Worm (Caenorhabditis elegans) whole organism, L2 larva: ENCODE data around the gene ugt-48.

ENCODE experiments used
- C34F6.9 ChIP-seq: fragments of 150-350 bp; optimal IDR thresholded peaks from 2 replicates; lab custom pipeline; 2014; ENCODE audit warnings: missing biosample characterization, missing genetic modification characterization
- F13H6.1 ChIP-seq: sonication (generic microtip); optimal IDR thresholded peaks from 2 replicates; lab custom pipeline; 2016; ENCODE audit warnings: missing genetic modification characterization, missing compliant biosample characterization
- R02D3.7 ChIP-seq: fragments of 150-350 bp; optimal IDR thresholded peaks from 2 replicates; lab custom pipeline; 2014; ENCODE audit warnings: missing biosample characterization, missing genetic modification characterization
- Y55F3AM.14 ChIP-seq: fragments of 200-800 bp; sonication (Bioruptor generic); optimal IDR thresholded peaks from 2 replicates; lab custom pipeline; 2018; ENCODE audit warnings: mild to moderate bottlenecking, missing genetic modification characterization, missing compliant biosample characterization
- ZK546.5 ChIP-seq: sonication (generic microtip); optimal IDR thresholded peaks from 2 replicates; lab custom pipeline; 2017; ENCODE audit warnings: missing biosample characterization, missing genetic modification characterization
- alr-1 ChIP-seq: fragments of 150-350 bp; optimal IDR thresholded peaks from 2 replicates; lab custom pipeline; 2014; ENCODE audit warnings: missing biosample characterization, missing genetic modification characterization
- aly-2 ChIP-seq: fragments of 150-350 bp; optimal IDR thresholded peaks from 2 replicates; lab custom pipeline; 2014; ENCODE audit warnings: missing biosample characterization, missing genetic modification characterization
- ama-1 ChIP-seq: fragments of 150-350 bp; optimal IDR thresholded peaks from 2 replicates; lab custom pipeline; 2018; ENCODE audit warnings: inconsistent platforms
- blmp-1 ChIP-seq: sonication (generic microtip); optimal IDR thresholded peaks from 2 replicates; lab custom pipeline; 2017; ENCODE audit warnings: missing genetic modification characterization, mild to moderate bottlenecking, missing compliant biosample characterization, antibody characterized with exemption, moderate library complexity; ENCODE audit not compliant: insufficient read depth
- ceh-16 ChIP-seq: fragments of 150-350 bp; optimal IDR thresholded peaks from 2 replicates; lab custom pipeline; 2014; ENCODE audit warnings: missing biosample characterization, missing genetic modification characterization
- ceh-82 ChIP-seq: fragments of 150-350 bp; optimal IDR thresholded peaks from 2 replicates; lab custom pipeline; 2014; ENCODE audit warnings: missing biosample characterization, missing genetic modification characterization
- crh-2 ChIP-seq: sonication (generic microtip); optimal IDR thresholded peaks from 2 replicates; lab custom pipeline; 2017; ENCODE audit warnings: missing biosample characterization, missing genetic modification characterization
- dmd-4 ChIP-seq: sonication (generic microtip); optimal IDR thresholded peaks from 2 replicates; lab custom pipeline; 2017; ENCODE audit warnings: missing biosample characterization, missing genetic modification characterization
- elt-1 ChIP-seq: fragments of 150-350 bp; optimal IDR thresholded peaks from 2 replicates; lab custom pipeline; 2014; ENCODE audit warnings: missing biosample characterization, missing genetic modification characterization
- elt-3 ChIP-seq: sonication (generic microtip); optimal IDR thresholded peaks from 2 replicates; lab custom pipeline; 2017; ENCODE audit warnings: missing biosample characterization, missing genetic modification characterization
- fos-1 ChIP-seq: fragments of 150-350 bp; optimal IDR thresholded peaks from 2 replicates; lab custom pipeline; 2014; ENCODE audit warnings: missing biosample characterization, missing genetic modification characterization
- lin-11 ChIP-seq: fragments of 150-350 bp; sonication (generic microtip); optimal IDR thresholded peaks from 2 replicates; lab custom pipeline; 2014; ENCODE audit warnings: missing biosample characterization, missing genetic modification characterization, inconsistent platforms, mixed read lengths
- lin-13 ChIP-seq: fragments of 150-350 bp; optimal IDR thresholded peaks from 2 replicates; lab custom pipeline; 2014; ENCODE audit warnings: missing biosample characterization, missing genetic modification reagents, missing genetic modification characterization
- lsy-2 ChIP-seq, 2 experiments: fragments of 150-350 bp in 1 of 2; sonication (generic microtip) in 1 of 2; optimal IDR thresholded peaks; 2 replicates each; lab custom pipeline; 2014 to 2017; ENCODE audit warnings: missing biosample characterization in 2 of 2, missing genetic modification characterization in 2 of 2
- mbf-1 ChIP-seq: sonication (generic microtip); optimal IDR thresholded peaks from 2 replicates; lab custom pipeline; 2017; ENCODE audit warnings: missing biosample characterization, missing genetic modification characterization
- nhr-10 ChIP-seq: sonication (generic microtip); optimal IDR thresholded peaks from 2 replicates; lab custom pipeline; 2017; ENCODE audit warnings: missing biosample characterization, missing genetic modification characterization
- nhr-11 ChIP-seq: fragments of 150-350 bp; optimal IDR thresholded peaks from 2 replicates; lab custom pipeline; 2014; ENCODE audit warnings: missing biosample characterization, missing genetic modification characterization
- nhr-12 ChIP-seq: fragments of 150-350 bp; optimal IDR thresholded peaks from 2 replicates; lab custom pipeline; 2014; ENCODE audit warnings: missing biosample characterization, missing genetic modification characterization
- nhr-129 ChIP-seq: fragments of 150-350 bp; optimal IDR thresholded peaks from 2 replicates; lab custom pipeline; 2014; ENCODE audit warnings: missing biosample characterization, missing genetic modification characterization
- nhr-21 ChIP-seq: fragments of 150-350 bp; optimal IDR thresholded peaks from 2 replicates; lab custom pipeline; 2014; ENCODE audit warnings: missing biosample characterization, missing genetic modification characterization
- nhr-23 ChIP-seq: fragments of 150-350 bp; optimal IDR thresholded peaks from 2 replicates; lab custom pipeline; 2014; ENCODE audit warnings: missing biosample characterization, missing genetic modification reagents, missing genetic modification characterization
- nhr-237 ChIP-seq: fragments of 150-350 bp; optimal IDR thresholded peaks from 2 replicates; lab custom pipeline; 2014; ENCODE audit warnings: missing biosample characterization, missing genetic modification characterization
- nhr-25 ChIP-seq: fragments of 150-350 bp; sonication (generic microtip); optimal IDR thresholded peaks from 3 replicates; lab custom pipeline; 2014; ENCODE audit warnings: missing biosample characterization, missing genetic modification characterization
- nhr-6 ChIP-seq: fragments of 150-350 bp; optimal IDR thresholded peaks from 2 replicates; lab custom pipeline; 2014; ENCODE audit warnings: missing biosample characterization, missing genetic modification characterization
- peb-1 ChIP-seq: fragments of 150-350 bp; optimal IDR thresholded peaks from 2 replicates; lab custom pipeline; 2014; ENCODE audit warnings: missing biosample characterization, missing genetic modification characterization
- sem-4 ChIP-seq: fragments of 150-350 bp; optimal IDR thresholded peaks from 2 replicates; lab custom pipeline; 2014; ENCODE audit warnings: missing biosample characterization, missing genetic modification reagents, missing genetic modification characterization
- sma-3 ChIP-seq: sonication (generic microtip); optimal IDR thresholded peaks from 2 replicates; lab custom pipeline; 2016; ENCODE audit warnings: missing genetic modification reagents, missing genetic modification characterization, missing compliant biosample characterization
- snpc-4 ChIP-seq: fragments of 150-350 bp; optimal IDR thresholded peaks from 2 replicates; lab custom pipeline; 2014; ENCODE audit warnings: missing biosample characterization, missing genetic modification characterization
- unc-39 ChIP-seq: fragments of 150-350 bp; optimal IDR thresholded peaks from 2 replicates; lab custom pipeline; 2014; ENCODE audit warnings: missing biosample characterization, missing genetic modification characterization
- unc-55 ChIP-seq: fragments of 150-350 bp; sonication (generic microtip); optimal IDR thresholded peaks from 3 replicates; lab custom pipeline; 2014; ENCODE audit warnings: missing biosample characterization, missing genetic modification reagents, missing genetic modification characterization
- unc-62 ChIP-seq: fragments of 150-350 bp; optimal IDR thresholded peaks from 2 replicates; lab custom pipeline; 2014; ENCODE audit warnings: missing biosample characterization, missing genetic modification reagents, missing genetic modification characterization
- zag-1 ChIP-seq: fragments of 150-350 bp; optimal IDR thresholded peaks from 2 replicates; lab custom pipeline; 2014; ENCODE audit warnings: missing biosample characterization, missing genetic modification characterization
- ztf-11 ChIP-seq: sonication (generic microtip); optimal IDR thresholded peaks from 2 replicates; lab custom pipeline; 2017; ENCODE audit warnings: missing biosample characterization, missing genetic modification characterization
- ztf-4 ChIP-seq: fragments of 150-350 bp; optimal IDR thresholded peaks from 2 replicates; lab custom pipeline; 2014; ENCODE audit warnings: missing biosample characterization, missing genetic modification characterization

The ugt-48 gene

ce11 chrV:5504807-5505442, 42.9 kb downstream of the ugt-48 start, which contains the start of the genes dnj-19 and nhr-47 (continued):
- no peak for TF ChIP-seq mbf-1 (tag; lab: Kevin White, UChicago)
- TF ChIP-seq C34F6.9 (tag; lab: Kevin White, UChicago) = peak; percentile 96
- TF ChIP-seq dmd-4 (tag; lab: Kevin White, UChicago) = no peak
- TF ChIP-seq lsy-2 (tag; optimal IDR thresholded peaks at IDR 0.05; lab: Kevin White, UChicago) = peak; percentile 89 to 93
- TF ChIP-seq elt-3 (tag; lab: Kevin White, UChicago) = no peak
- no peak for TF ChIP-seq peb-1 (tag; lab: Kevin White, UChicago)
- TF ChIP-seq blmp-1 (tag; lab: Kevin White, UChicago) = peak; percentile 26
- no peak for TF ChIP-seq ztf-11 (tag; lab: Kevin White, UChicago)
- TF ChIP-seq lin-13 (GFP tag; lab: Kevin White, UChicago) = peak; percentile 83
- no peak for TF ChIP-seq aly-2
- TF ChIP-seq ztf-4 (tag; lab: Kevin White, UChicago) = peak; percentile 66
- TF ChIP-seq ZK546.5 (tag; lab: Kevin White, UChicago) = no peak
- TF ChIP-seq crh-2 (tag; lab: Kevin White, UChicago) = peak; percentile 93
- TF ChIP-seq F13H6.1 (tag; lab: Kevin White, UChicago) = peak; percentile 88
- no peak for TF ChIP-seq unc-39
- TF ChIP-seq lin-11 = peak; percentile 97
- peak; percentile 7 for TF ChIP-seq nhr-237 (tag; lab: Kevin White, UChicago)
- no peak for TF ChIP-seq nhr-23
- no peak for TF ChIP-seq alr-1 (tag; lab: Kevin White, UChicago)
- TF ChIP-seq ama-1 = peak; percentile 7
- peak; percentile 85 for TF ChIP-seq nhr-25 (tag; lab: Kevin White, UChicago)
- peak; percentile 81 for TF ChIP-seq nhr-21 (tag; lab: Kevin White, UChicago)
- TF ChIP-seq R02D3.7 = peak; percentile 36
- TF ChIP-seq zag-1 (tag; lab: Kevin White, UChicago) = peak; percentile 43
- TF ChIP-seq ceh-16 (tag; lab: Kevin White, UChicago) = peak; percentile 61
- peak; percentile 95 for TF ChIP-seq unc-55 (GFP tag; lab: Kevin White, UChicago)
- TF ChIP-seq nhr-10 (tag; lab: Kevin White, UChicago) = peak; percentile 42
- TF ChIP-seq, all 48 proteins: peak for 32

DNA sequence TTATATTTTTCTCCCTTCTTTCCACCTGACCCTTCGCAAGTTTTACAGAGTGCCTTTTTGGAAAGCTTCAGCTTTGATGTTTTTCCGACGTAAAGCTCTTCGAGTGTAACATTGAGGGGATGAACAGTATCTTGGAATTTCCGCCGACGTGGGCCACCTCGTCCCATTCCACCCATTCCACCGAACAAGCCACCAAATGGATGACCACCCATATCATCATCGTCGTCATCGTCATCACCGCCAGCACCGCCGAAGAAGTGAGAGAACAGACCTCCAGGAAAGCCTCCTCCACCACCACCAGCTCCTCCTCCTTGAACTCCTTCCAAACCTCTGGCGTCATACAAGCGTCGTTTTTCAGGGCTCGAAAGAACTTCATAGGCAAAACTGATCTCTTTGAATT, 43.6 kb downstream of the ugt-48 start:
- TF ChIP-seq nhr-129 (tag; lab: Kevin White, UChicago) (no peak), lin-13 (GFP tag; lab: Kevin White, UChicago) (no peak), crh-2 (tag; lab: Kevin White, UChicago) (no peak), nhr-10 (tag; lab: Kevin White, UChicago) (no peak), fos-1 (tag; lab: Kevin White, UChicago) (no peak), peb-1 (tag; lab: Kevin White, UChicago) (no peak), F13H6.1 (tag; lab: Kevin White, UChicago) (no peak), dmd-4 (tag; lab: Kevin White, UChicago) (no peak), ztf-4 (tag; lab: Kevin White, UChicago) (no peak), ztf-11 (tag; lab: Kevin White, UChicago) (no peak), Y55F3AM.14 (GFP tag; lab: Kevin White, UChicago) (no peak), snpc-4 (tag; lab: Kevin White, UChicago) (no peak), nhr-237 (tag; lab: Kevin White, UChicago) (no peak), blmp-1 (tag; lab: Kevin White, UChicago) (no peak), lin-11 (no peak), ama-1 (no peak), alr-1 (tag; lab: Kevin White, UChicago) (no peak)
- TF ChIP-seq, all 48 proteins: peak for 0

DNA sequence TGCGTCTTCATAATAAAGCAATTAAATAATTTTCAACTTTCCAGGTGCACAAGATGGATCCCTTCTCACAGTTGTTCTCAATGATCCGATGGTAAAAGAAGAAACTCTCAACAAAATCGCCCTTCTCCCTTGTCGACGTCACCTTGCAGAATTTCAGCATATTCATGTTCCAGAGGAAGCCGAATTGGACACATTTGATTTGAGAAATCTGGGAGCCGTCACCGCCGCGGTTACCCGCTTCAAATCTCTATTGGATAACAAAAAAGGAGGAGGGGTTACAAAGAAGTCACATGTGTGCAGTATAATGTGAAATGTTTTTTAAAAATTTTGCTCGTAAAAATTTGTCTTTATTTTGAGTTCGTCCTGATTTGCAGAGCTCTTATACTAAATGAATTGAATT, 45.2 kb downstream of the ugt-48 start:
- TF ChIP-seq dmd-4 (tag; lab: Kevin White, UChicago) (no peak), sma-3 (GFP tag; lab: Kevin White, UChicago) (peak; percentile 6), ama-1 (peak; percentile 29)
- TF ChIP-seq, all 48 proteins: peak for 2

- TF ChIP-seq nhr-11 (tag; lab: Kevin White, UChicago) = no peak
- TF ChIP-seq ama-1 = no peak
- TF ChIP-seq ceh-16 (tag; lab: Kevin White, UChicago) = no peak
- TF ChIP-seq nhr-6 (tag; lab: Kevin White, UChicago) = no peak
- TF ChIP-seq blmp-1 (tag; lab: Kevin White, UChicago) = no peak
- no peak for TF ChIP-seq zag-1 (tag; lab: Kevin White, UChicago)
- no peak for TF ChIP-seq alr-1 (tag; lab: Kevin White, UChicago)
- TF ChIP-seq nhr-10 (tag; lab: Kevin White, UChicago) = no peak
- no peak for TF ChIP-seq ZK546.5 (tag; lab: Kevin White, UChicago)
- TF ChIP-seq ceh-82 = no peak
- no peak for TF ChIP-seq sem-4 (tag; lab: Kevin White, UChicago)
- TF ChIP-seq crh-2 (tag; lab: Kevin White, UChicago) = no peak
- no peak for TF ChIP-seq nhr-12
- no peak for TF ChIP-seq unc-55 (GFP tag; lab: Kevin White, UChicago)
- no peak for TF ChIP-seq lin-13 (GFP tag; lab: Kevin White, UChicago)
- TF ChIP-seq elt-1 (tag; lab: Kevin White, UChicago) = no peak
- no peak for TF ChIP-seq unc-39
- TF ChIP-seq unc-62 = no peak
- no peak for TF ChIP-seq aly-2
- TF ChIP-seq, all 48 proteins: peak for 0
Measured at ce11 chrV:5499475-5499874, 48.4 kb downstream of the ugt-48 start.
